Fruit fly (Drosophila melanogaster) whole organism, wandering third instar larva: ENCODE measurements around the gene Cngl.

Experiments used
- CG32264 ChIP-seq: fragments of 200-800 bp; sonication (Bioruptor generic); optimal IDR thresholded peaks from 2 replicates; lab custom pipeline; 2016; ENCODE audit warnings: missing biosample characterization, missing genetic modification characterization
- Dfd ChIP-seq: fragments of >200 bp; optimal IDR thresholded peaks from 2 replicates; lab custom pipeline; 2017; ENCODE audit warnings: missing biosample characterization, missing genetic modification characterization
- Dif ChIP-seq: fragments of 200-275, 200-300 bp; sonication (Bioruptor generic); optimal IDR thresholded peaks from 2 replicates; lab custom pipeline; 2018; ENCODE audit warnings: missing biosample characterization, missing genetic modification characterization; ENCODE audit not compliant: partially characterized antibody
- Hr78 ChIP-seq: fragments of >200 bp; optimal IDR thresholded peaks from 2 replicates; lab custom pipeline; 2017; ENCODE audit warnings: missing biosample characterization, missing genetic modification characterization
- Myc ChIP-seq: fragments of >200 bp; optimal IDR thresholded peaks from 2 replicates; lab custom pipeline; 2017
- Sp1 ChIP-seq: fragments of 200-800 bp; sonication (Bioruptor generic); optimal IDR thresholded peaks from 3 replicates; lab custom pipeline; 2019; ENCODE audit warnings: missing biosample characterization, mild to moderate bottlenecking, missing genetic modification characterization, moderate library complexity
- br ChIP-seq: fragments of 200-800 bp; sonication (Bioruptor generic); optimal IDR thresholded peaks from 2 replicates; lab custom pipeline; 2016; ENCODE audit warnings: missing biosample characterization, missing genetic modification characterization
- jim ChIP-seq: fragments of 175-275, 200-325 bp; sonication (Bioruptor generic); optimal IDR thresholded peaks from 2 replicates; lab custom pipeline; 2016; ENCODE audit warnings: missing biosample characterization, mild to moderate bottlenecking, missing genetic modification characterization
- pan ChIP-seq: fragments of >200 bp; optimal IDR thresholded peaks from 2 replicates; lab custom pipeline; 2017
- psq ChIP-seq: fragments of 200-800 bp; sonication (Bioruptor generic); optimal IDR thresholded peaks from 3 replicates; lab custom pipeline; 2017; ENCODE audit warnings: missing biosample characterization, mild to moderate bottlenecking, missing genetic modification characterization, moderate library complexity
- tai ChIP-seq: sonication (Bioruptor generic); optimal IDR thresholded peaks from 2 replicates; lab custom pipeline; 2016; ENCODE audit warnings: missing biosample characterization, missing genetic modification characterization

DNA sequence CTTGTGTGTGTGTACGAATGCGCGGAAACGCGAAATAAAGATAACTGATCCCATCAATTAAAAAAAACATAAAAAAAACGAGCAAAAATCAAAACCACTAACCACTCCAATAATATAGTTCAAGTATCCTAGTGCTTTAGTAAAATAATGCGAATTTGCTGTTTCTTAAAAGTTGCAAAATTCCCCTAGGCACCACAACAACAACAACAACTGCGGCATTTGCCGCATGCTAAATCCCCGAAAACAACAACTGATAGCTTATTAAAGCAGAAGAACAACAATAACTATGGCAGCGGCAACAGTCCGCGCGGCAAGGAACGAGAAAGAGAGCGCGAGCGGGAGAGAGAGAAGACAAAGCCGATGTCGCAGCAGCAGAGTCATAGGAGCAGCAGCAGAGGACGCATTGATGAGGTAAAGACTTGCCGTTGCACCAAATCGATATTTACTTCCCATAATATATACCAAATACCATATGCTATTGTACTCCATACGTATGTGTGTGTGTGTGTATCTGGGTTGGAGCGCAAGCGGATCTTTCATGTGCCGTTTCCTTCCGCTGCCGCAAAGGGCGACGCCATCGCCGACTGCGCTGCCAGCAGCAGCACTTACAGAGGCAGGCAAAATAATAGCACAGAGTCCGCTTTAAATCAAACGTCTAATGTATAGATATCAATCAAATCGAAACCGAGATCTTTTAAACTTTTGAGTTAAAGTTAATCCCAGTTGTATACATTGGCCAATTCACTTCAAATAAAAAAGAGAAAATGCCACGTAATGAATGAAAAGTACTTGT is 42.2 kb upstream of the Cngl start:
- TF ChIP-seq Dif (peak; percentile 20), Dfd (GFP tag; lab: Kevin White, UChicago) (no peak), tai (GFP tag; lab: Kevin White, UChicago) (no peak), Myc (no peak), Sp1 (GFP tag; lab: Kevin White, UChicago) (no peak), psq (GFP tag; lab: Kevin White, UChicago) (no peak), br (no peak), Hr78 (no peak), jim (GFP tag; lab: Kevin White, UChicago) (no peak), pan (no peak), CG32264 (no peak)
